Worm (Caenorhabditis elegans): ENCODE results near the gene F21C10.11.

Gene F21C10.11

DNA sequence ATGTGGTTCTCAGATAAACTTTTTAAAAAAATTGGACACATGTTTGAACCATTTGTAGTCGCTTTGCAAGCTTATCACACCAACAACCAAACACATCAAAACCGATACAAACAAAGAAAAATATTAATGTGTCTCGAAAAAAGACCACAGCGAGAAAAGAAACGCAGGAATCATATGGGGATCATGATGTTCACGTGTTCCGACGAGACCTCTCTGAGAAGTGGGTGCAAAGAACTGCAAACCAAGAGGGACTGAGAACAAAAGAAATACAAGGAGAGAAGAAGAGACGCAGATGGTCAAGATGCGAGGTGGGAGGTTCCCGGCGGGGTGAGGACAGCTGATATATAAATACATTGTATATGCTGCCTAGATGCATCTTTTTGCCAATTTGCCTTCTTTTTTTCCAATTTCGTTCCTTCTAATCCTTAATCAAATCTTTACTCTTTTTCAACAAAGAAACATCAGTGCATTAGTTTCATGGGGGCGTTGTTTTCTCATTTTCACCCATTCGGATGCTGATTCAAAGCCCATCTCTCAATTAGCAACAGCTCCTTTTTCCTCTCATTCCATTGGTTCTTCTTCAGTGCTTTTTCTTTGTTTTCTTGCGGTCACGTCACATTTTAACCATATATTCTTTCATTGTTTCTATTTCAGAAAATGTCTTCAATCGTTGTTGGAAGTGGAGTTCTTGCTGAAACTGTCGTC lies 27.5 kb upstream of the F21C10.11 start, which contains the start of gene F21C10.10 (continued):
- TF ChIP-seq B0019.2 (GFP tag; conservative IDR thresholded peaks at IDR 0.05): no peak
- TF ChIP-seq F57A8.1 (GFP tag; optimal IDR thresholded peaks at IDR 0.05): no peak
- TF ChIP-seq rec-8 (tag; optimal IDR thresholded peaks at IDR 0.05): no peak
- no peak for TF ChIP-seq egl-18 (GFP tag; IDR thresholded peaks at IDR 0.05)
- TF ChIP-seq pha-4 (tag; optimal IDR thresholded peaks at IDR 0.05): peak; percentile 86
- TF ChIP-seq ztf-22 (GFP tag; optimal IDR thresholded peaks at IDR 0.05): peak; percentile 60
- no peak for TF ChIP-seq lag-1 (GFP tag; IDR thresholded peaks at IDR 0.05)
- TF ChIP-seq let-526 (GFP tag; IDR thresholded peaks at IDR 0.05): 0 out of 2 replicates have a peak, but pooled peaks have one; percentile 34
- TF ChIP-seq rcor-1 (GFP tag; IDR thresholded peaks at IDR 0.05): no peak
- TF ChIP-seq lsy-27 (tag; optimal IDR thresholded peaks at IDR 0.05; ENCODE audit: borderline replicate concordance, insufficient read depth): no peak
- peak; percentile 38; the same call in 1 of the 2 replicates for TF ChIP-seq ztf-6 (GFP tag; IDR thresholded peaks at IDR 0.05)
- TF ChIP-seq attf-5 (GFP tag; optimal IDR thresholded peaks at IDR 0.05): peak; percentile 79
- no peak for TF ChIP-seq B0035.1 (tag; optimal IDR thresholded peaks at IDR 0.05)
- TF ChIP-seq ZK185.1 (tag; optimal IDR thresholded peaks at IDR 0.05; ENCODE audit: poor library complexity, severe bottlenecking): peak; percentile 69
- TF ChIP-seq efl-1 (GFP tag; optimal IDR thresholded peaks at IDR 0.05): no peak
- no peak for TF ChIP-seq ceh-100 (GFP tag; IDR thresholded peaks at IDR 0.05)
- peak; percentile 69 for TF ChIP-seq chd-7 (tag; optimal IDR thresholded peaks at IDR 0.05)
- no peak for TF ChIP-seq F39B2.1 (GFP tag; IDR thresholded peaks at IDR 0.05)
- TF ChIP-seq nfya-1 (tag; optimal IDR thresholded peaks at IDR 0.05; ENCODE audit: borderline replicate concordance, insufficient read depth): no peak
- no peak for TF ChIP-seq zfh-2 (GFP tag; conservative IDR thresholded peaks at IDR 0.05)
- TF ChIP-seq atf-7 (tag; optimal IDR thresholded peaks at IDR 0.05): peak; percentile 68
- no peak for TF ChIP-seq athp-1 (tag; optimal IDR thresholded peaks at IDR 0.05)
- peak; percentile 55 for TF ChIP-seq lin-54 (GFP tag; optimal IDR thresholded peaks at IDR 0.05)
- peak; percentile 78 for TF ChIP-seq dox-1 (GFP tag; IDR thresholded peaks at IDR 0.05)
- no peak for TF ChIP-seq hmg-20 (GFP tag; IDR thresholded peaks at IDR 0.05)
- TF ChIP-seq sdz-38 (tag; optimal IDR thresholded peaks at IDR 0.05): no peak
- no peak for TF ChIP-seq ceh-79 (tag; optimal IDR thresholded peaks at IDR 0.05)
- TF ChIP-seq ceh-40 (GFP tag; IDR thresholded peaks at IDR 0.05): no peak
- TF ChIP-seq Y95B8A.8 (GFP tag; IDR thresholded peaks at IDR 0.05): no peak
- no peak for TF ChIP-seq aptf-3 (GFP tag; IDR thresholded peaks at IDR 0.05)
- TF ChIP-seq hlh-26 (GFP tag; conservative IDR thresholded peaks at IDR 0.05): no peak
- TF ChIP-seq dpl-1 (GFP tag; optimal IDR thresholded peaks at IDR 0.05): no peak
- peak; percentile 51; the same call in 1 of the 2 replicates for TF ChIP-seq pbrm-1 (GFP tag; IDR thresholded peaks at IDR 0.05)
- TF ChIP-seq egrh-3 (GFP tag; IDR thresholded peaks at IDR 0.05): no peak
- TF ChIP-seq F10E7.11 (tag; optimal IDR thresholded peaks at IDR 0.05): no peak
- TF ChIP-seq unc-130 (GFP tag; optimal IDR thresholded peaks at IDR 0.05): no peak
- no peak for TF ChIP-seq F33H1.4 (GFP tag; IDR thresholded peaks at IDR 0.05)

DNA sequence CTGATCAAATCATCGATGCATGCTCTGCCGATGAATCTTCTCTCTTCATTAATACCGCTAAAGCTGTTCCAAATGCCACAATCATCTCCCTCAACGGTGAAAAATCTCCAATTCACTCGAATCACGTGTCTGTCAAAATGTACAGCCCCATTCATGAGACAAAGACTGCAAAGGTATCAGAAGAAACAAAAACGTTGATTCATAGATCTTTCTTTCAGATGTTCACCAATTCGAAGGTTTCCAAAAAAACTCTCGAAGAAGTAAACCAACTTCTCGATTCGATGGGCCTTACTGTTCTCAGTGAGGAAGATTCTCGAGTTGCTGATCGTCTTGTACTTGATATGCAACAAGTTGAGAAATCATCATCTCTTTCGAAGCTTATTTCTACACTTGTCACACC lies 26.6 kb upstream of the F21C10.11 start:
- TF ChIP-seq cebp-2 (GFP tag; IDR thresholded peaks at IDR 0.05): no peak
- no peak for TF ChIP-seq tlf-1 (GFP tag; optimal IDR thresholded peaks at IDR 0.05)
- TF ChIP-seq aptf-3 (GFP tag; IDR thresholded peaks at IDR 0.05): no peak
- no peak for TF ChIP-seq ceh-91 (GFP tag; IDR thresholded peaks at IDR 0.05)
- no peak for TF ChIP-seq B0035.1 (tag; optimal IDR thresholded peaks at IDR 0.05)
- TF ChIP-seq pbrm-1 (GFP tag; IDR thresholded peaks at IDR 0.05): no peak
- TF ChIP-seq rpc-1 (optimal IDR thresholded peaks at IDR 0.05): no peak
- TF ChIP-seq rpc-1 (tag; optimal IDR thresholded peaks at IDR 0.05): no peak
- TF ChIP-seq mxl-1 (tag; optimal IDR thresholded peaks at IDR 0.05): no peak
- no peak for TF ChIP-seq ztf-3 (GFP tag; optimal IDR thresholded peaks at IDR 0.05)
- no peak for TF ChIP-seq Y95B8A.8 (GFP tag; IDR thresholded peaks at IDR 0.05)
- no peak for TF ChIP-seq sdz-38 (tag; optimal IDR thresholded peaks at IDR 0.05)
- TF ChIP-seq F39B2.1 (GFP tag; IDR thresholded peaks at IDR 0.05): no peak
- TF ChIP-seq madf-3 (GFP tag; IDR thresholded peaks at IDR 0.05): 0 out of 2 replicates have a peak, but pooled peaks have one; percentile 38
- no peak for TF ChIP-seq lin-35 (GFP tag; optimal IDR thresholded peaks at IDR 0.05)
- no peak for TF ChIP-seq T26A5.8 (tag; optimal IDR thresholded peaks at IDR 0.05)
- TF ChIP-seq Y67H2A.10 (GFP tag; conservative IDR thresholded peaks at IDR 0.05): no peak
- TF ChIP-seq B0019.2 (GFP tag; conservative IDR thresholded peaks at IDR 0.05): no peak

Data from whole organism, young adult.